Fruit fly (Drosophila melanogaster) whole organism, embryonic: ENCODE data around the gene fusl.
A peak's percentile ranks its signal among the peaks of the same experiment; 100 is the strongest.

Experiments used
- Awh ChIP-seq: fragments of 200-800 bp; sonication (Bioruptor generic); IDR thresholded peaks from 2 replicates; pipeline ENCODE4, ENCODE4 v1.3.6; 2022; ENCODE audit warnings: missing biosample characterization, missing genetic modification characterization
- B-H1 ChIP-seq: fragments of 200-800 bp; sonication (Bioruptor generic); IDR thresholded peaks from 3 replicates; pipeline ENCODE4 v1.3.6; 2022; ENCODE audit warnings: missing biosample characterization, missing genetic modification characterization
- BtbVII ChIP-seq: fragments of 200-800 bp; sonication (Bioruptor generic); optimal IDR thresholded peaks from 3 replicates; lab custom pipeline; 2017; ENCODE audit warnings: missing biosample characterization, mild to moderate bottlenecking, missing genetic modification characterization
- CG11456 ChIP-seq: fragments of 200-800 bp; sonication (Bioruptor generic); IDR thresholded peaks from 3 replicates; pipeline ENCODE4 v1.3.6; 2022; ENCODE audit warnings: missing biosample characterization, missing genetic modification characterization
- CG1233 ChIP-seq: fragments of 200-800 bp; sonication (Bioruptor generic); optimal IDR thresholded peaks from 4 replicates; lab custom pipeline; 2018; ENCODE audit warnings: missing biosample characterization, mild to moderate bottlenecking, missing genetic modification characterization
- CG12744 ChIP-seq: fragments of 200-800 bp; sonication (Bioruptor generic); optimal IDR thresholded peaks from 2 replicates; lab custom pipeline; 2016; ENCODE audit warnings: missing biosample characterization, missing genetic modification characterization
- CG14014 ChIP-seq: fragments of 200-800 bp; sonication (Bioruptor generic); IDR thresholded peaks from 2 replicates; pipeline ENCODE4 v1.3.6; 2022; ENCODE audit warnings: missing biosample characterization, missing genetic modification characterization
- CG14965 ChIP-seq: fragments of 200-800 bp; sonication (Bioruptor generic); optimal IDR thresholded peaks from 2 replicates; lab custom pipeline; 2016; ENCODE audit warnings: missing biosample characterization, missing genetic modification characterization, borderline replicate concordance
- CG15514 ChIP-seq: fragments of 200-800 bp; sonication (Bioruptor generic); optimal IDR thresholded peaks from 3 replicates; lab custom pipeline; 2017; ENCODE audit warnings: missing biosample characterization, missing genetic modification characterization, mild to moderate bottlenecking, moderate library complexity, missing genetic modification reagents
- CG1603 ChIP-seq: fragments of 200-800 bp; sonication (Bioruptor generic); optimal IDR thresholded peaks from 2 replicates; lab custom pipeline; 2019; ENCODE audit warnings: missing biosample characterization, mild to moderate bottlenecking, missing genetic modification characterization, moderate library complexity
- CG17802 ChIP-seq: fragments of 200-800 bp; sonication (Bioruptor generic); optimal IDR thresholded peaks from 2 replicates; lab custom pipeline; 2018; ENCODE audit warnings: missing biosample characterization, mild to moderate bottlenecking, missing genetic modification characterization, moderate library complexity
- CG2678 ChIP-seq: fragments of 200-800 bp; sonication (Bioruptor generic); optimal IDR thresholded peaks from 3 replicates; lab custom pipeline; 2019; ENCODE audit warnings: missing biosample characterization, mild to moderate bottlenecking, missing genetic modification characterization, moderate library complexity
- CG32772 ChIP-seq: fragments of 200-800 bp; sonication (Bioruptor generic); IDR thresholded peaks from 2 replicates; pipeline ENCODE4 v1.3.6; 2022; ENCODE audit warnings: missing biosample characterization, missing genetic modification characterization
- CG3281 ChIP-seq: fragments of 200-800 bp; sonication (Bioruptor generic); optimal IDR thresholded peaks from 3 replicates; lab custom pipeline; 2017; ENCODE audit warnings: missing biosample characterization, mild to moderate bottlenecking, missing genetic modification characterization
- CG3838 ChIP-seq: fragments of 200-800 bp; sonication (Bioruptor generic); optimal IDR thresholded peaks from 3 replicates; lab custom pipeline; 2016; ENCODE audit warnings: missing biosample characterization, missing genetic modification characterization
- CG4424 ChIP-seq: fragments of 200-800 bp; sonication (Bioruptor generic); optimal IDR thresholded peaks from 3 replicates; lab custom pipeline; 2016; ENCODE audit warnings: missing biosample characterization, missing genetic modification characterization
- CG6654 ChIP-seq: fragments of 200-800 bp; sonication (Bioruptor generic); optimal IDR thresholded peaks from 2 replicates; lab custom pipeline; 2017; ENCODE audit warnings: missing biosample characterization, mild to moderate bottlenecking, missing genetic modification characterization
- CG6683 ChIP-seq: fragments of 200-800 bp; sonication (Bioruptor generic); optimal IDR thresholded peaks from 2 replicates; lab custom pipeline; 2017; ENCODE audit warnings: missing biosample characterization, mild to moderate bottlenecking, missing genetic modification characterization, missing genetic modification reagents
- CG6689 ChIP-seq: fragments of 200-800 bp; sonication (Bioruptor generic); IDR thresholded peaks from 2 replicates; pipeline ENCODE4 v1.3.6; 2022; ENCODE audit warnings: missing biosample characterization, missing genetic modification characterization
- CG7963 ChIP-seq: fragments of 200-800 bp; sonication (Bioruptor generic); IDR thresholded peaks from 3 replicates; pipeline ENCODE4 v1.3.6; 2022; ENCODE audit warnings: missing biosample characterization, missing genetic modification characterization; ENCODE audit not compliant: partially characterized antibody
- CG9609 ChIP-seq: fragments of 200-800 bp; sonication (Bioruptor generic); optimal IDR thresholded peaks from 3 replicates; lab custom pipeline; 2016; ENCODE audit warnings: missing biosample characterization, missing genetic modification characterization
- D ChIP-seq, 2 experiments: fragments of 200-800 bp in 1 of 2; fragments of >200 bp in 1 of 2; sonication (Bioruptor generic) in 1 of 2; optimal IDR thresholded peaks; 2 replicates in 1 of 2; 3 replicates in 1 of 2; lab custom pipeline; 2017; ENCODE audit warnings: mild to moderate bottlenecking in 1 of 2, missing biosample characterization in 1 of 2, missing genetic modification characterization in 1 of 2, missing genetic modification reagents in 1 of 2
- Dfd ChIP-seq, 2 experiments: fragments of >200 bp; optimal IDR thresholded peaks; 2 replicates each; lab custom pipeline; 2017; ENCODE audit warnings: missing biosample characterization in 2 of 2, missing genetic modification characterization in 2 of 2
- Doc3 ChIP-seq: fragments of 200-800 bp; sonication (Bioruptor generic); IDR thresholded peaks from 3 replicates; pipeline ENCODE4 v1.3.6; 2022; ENCODE audit warnings: missing biosample characterization, missing genetic modification characterization; ENCODE audit not compliant: partially characterized antibody
- Dp ChIP-seq: fragments of 200-800 bp; sonication (Bioruptor generic); optimal IDR thresholded peaks from 2 replicates; lab custom pipeline; 2018; ENCODE audit warnings: missing biosample characterization, mild to moderate bottlenecking, missing genetic modification characterization, moderate library complexity
- Kr ChIP-seq: fragments of 200-800 bp; sonication (Bioruptor generic); optimal IDR thresholded peaks from 2 replicates; lab custom pipeline; 2017; ENCODE audit warnings: missing biosample characterization, mild to moderate bottlenecking, missing genetic modification characterization
- Opbp ChIP-seq: fragments of 200-800 bp; sonication (Bioruptor generic); IDR thresholded peaks from 3 replicates; pipeline ENCODE4 v1.3.6; 2022; ENCODE audit warnings: missing biosample characterization, missing genetic modification characterization; ENCODE audit not compliant: partially characterized antibody
- PHDP ChIP-seq: fragments of 200-800 bp; sonication (Bioruptor generic); optimal IDR thresholded peaks from 3 replicates; lab custom pipeline; 2018; ENCODE audit warnings: missing biosample characterization, mild to moderate bottlenecking, missing genetic modification characterization, moderate library complexity
- Sox102F ChIP-seq: fragments of 200-800 bp; sonication (Bioruptor generic); optimal IDR thresholded peaks from 2 replicates; lab custom pipeline; 2018; ENCODE audit warnings: missing biosample characterization, mild to moderate bottlenecking, missing genetic modification characterization, moderate library complexity
- ci ChIP-seq: fragments of 200-800 bp; sonication (Bioruptor generic); IDR thresholded peaks from 3 replicates; pipeline ENCODE4 v1.3.6; 2022; ENCODE audit warnings: missing biosample characterization, missing genetic modification characterization
- crc ChIP-seq: fragments of 200-800 bp; sonication (Bioruptor generic); optimal IDR thresholded peaks from 2 replicates; lab custom pipeline; 2016; ENCODE audit warnings: missing biosample characterization, missing genetic modification characterization
- dm ChIP-seq: fragments of 200-800 bp; sonication (Bioruptor generic); optimal IDR thresholded peaks from 3 replicates; lab custom pipeline; 2016; ENCODE audit warnings: missing biosample characterization, missing genetic modification characterization
- dmrt99B ChIP-seq: fragments of 200-800 bp; sonication (Bioruptor generic); optimal IDR thresholded peaks from 2 replicates; lab custom pipeline; 2018; ENCODE audit warnings: missing biosample characterization, mild to moderate bottlenecking, missing genetic modification characterization, moderate library complexity
- exex ChIP-seq: fragments of 200-800 bp; sonication (Bioruptor generic); optimal IDR thresholded peaks from 4 replicates; lab custom pipeline; 2018; ENCODE audit warnings: missing biosample characterization, mild to moderate bottlenecking, missing genetic modification characterization, moderate library complexity
- fd64A ChIP-seq: fragments of 200-800 bp; sonication (Bioruptor generic); optimal IDR thresholded peaks from 3 replicates; lab custom pipeline; 2018; ENCODE audit warnings: missing biosample characterization, mild to moderate bottlenecking, missing genetic modification characterization
- fru ChIP-seq: fragments of >200 bp; optimal IDR thresholded peaks from 2 replicates; lab custom pipeline; 2017
- gce ChIP-seq: fragments of 200-800 bp; sonication (Bioruptor generic); IDR thresholded peaks from 3 replicates; pipeline ENCODE4 v1.3.6; 2022; ENCODE audit warnings: missing biosample characterization, missing genetic modification characterization
- gro ChIP-seq: fragments of 200-800 bp; sonication (Bioruptor generic); optimal IDR thresholded peaks from 2 replicates; lab custom pipeline; 2016; ENCODE audit warnings: missing biosample characterization, missing genetic modification characterization
- her ChIP-seq: fragments of 200-800 bp; sonication (Bioruptor generic); optimal IDR thresholded peaks from 2 replicates; lab custom pipeline; 2016; ENCODE audit warnings: missing biosample characterization, missing genetic modification characterization
- jing ChIP-seq: fragments of 200-800 bp; sonication (Bioruptor generic); optimal IDR thresholded peaks from 2 replicates; lab custom pipeline; 2018; ENCODE audit warnings: missing biosample characterization, mild to moderate bottlenecking, missing genetic modification characterization
- knrl ChIP-seq: fragments of 200-800 bp; sonication (Bioruptor generic); IDR thresholded peaks from 3 replicates; pipeline ENCODE4 v1.3.6; 2022; ENCODE audit warnings: missing biosample characterization, missing genetic modification characterization; ENCODE audit not compliant: partially characterized antibody
- nau ChIP-seq: fragments of 200-800 bp; sonication (Bioruptor generic); optimal IDR thresholded peaks from 3 replicates; lab custom pipeline; 2017; ENCODE audit warnings: missing biosample characterization, mild to moderate bottlenecking, missing genetic modification characterization, missing genetic modification reagents
- onecut ChIP-seq: fragments of 200-800 bp; sonication (Bioruptor generic); IDR thresholded peaks from 2 replicates; pipeline ENCODE4 v1.3.6; 2022; ENCODE audit warnings: missing biosample characterization, missing genetic modification characterization
- pan ChIP-seq, 4 experiments: fragments of >200 bp in 3 of 4; fragments of 200-800 bp in 1 of 4; sonication (Bioruptor generic) in 1 of 4; optimal IDR thresholded peaks in 3 of 4; IDR thresholded peaks in 1 of 4; 2 replicates each; pipeline versions ENCODE4 v1.3.6 to Lab custom; 2017 to 2022; ENCODE audit warnings: missing biosample characterization in 2 of 4, missing genetic modification characterization in 2 of 4, mixed read lengths in 1 of 4
- slbo ChIP-seq: fragments of 200-800 bp; sonication (Bioruptor generic); IDR thresholded peaks from 2 replicates; pipeline ENCODE4 v1.3.6; 2022; ENCODE audit warnings: missing biosample characterization, missing genetic modification characterization
- sob ChIP-seq: fragments of 200-800 bp; sonication (Bioruptor generic); IDR thresholded peaks from 2 replicates; pipeline ENCODE4 v1.3.6; 2022; ENCODE audit warnings: missing biosample characterization, missing genetic modification characterization
- tll ChIP-seq, 2 experiments: fragments of 200-800 bp in 1 of 2; fragments of >200 bp in 1 of 2; sonication (Bioruptor generic) in 1 of 2; optimal IDR thresholded peaks; 2 replicates each; lab custom pipeline; 2017 to 2019; ENCODE audit warnings: missing biosample characterization in 2 of 2, missing genetic modification characterization in 2 of 2, mild to moderate bottlenecking in 1 of 2, moderate library complexity in 1 of 2
- trh ChIP-seq: fragments of 200-800 bp; sonication (Bioruptor generic); optimal IDR thresholded peaks from 2 replicates; lab custom pipeline; 2016; ENCODE audit warnings: missing biosample characterization, missing genetic modification characterization

fusl gene

dm6 chr2L:5300785-5301616, 36.9 kb downstream of the fusl start (continued):
- TF ChIP-seq CG6654 (GFP tag; lab: Kevin White, UChicago) (no peak), nau (no peak), Dfd (GFP tag; optimal IDR thresholded peaks at IDR 0.05; lab: Kevin White, UChicago) (no peak), CG1603 (tag; lab: Kevin White, UChicago) (no peak), CG11456 (0 out of 3 replicates have a peak, but pooled peaks have one; percentile 20), Opbp (no peak), Doc3 (GFP tag; lab: Robert Waterston, UW) (no peak), jing (no peak), sob (GFP tag; lab: Robert Waterston, UW) (0 out of 2 replicates have a peak, but pooled peaks have one; percentile 11), trh (no peak), CG3838 (no peak), CG6683 (GFP tag; lab: Kevin White, UChicago) (no peak), CG15514 (GFP tag; lab: Kevin White, UChicago) (no peak), her (no peak), CG9609 (GFP tag; lab: Kevin White, UChicago) (no peak), CG12744 (GFP tag; lab: Kevin White, UChicago) (no peak), CG6689 (GFP tag; lab: Robert Waterston, UW) (peak; percentile 56), Kr (GFP tag; lab: Kevin White, UChicago) (no peak), onecut (GFP tag; lab: Robert Waterston, UW) (no peak), CG17802 (tag; lab: Kevin White, UChicago) (no peak), D (optimal IDR thresholded peaks at IDR 0.05; lab: Kevin White, UChicago) (no peak), D (GFP tag; optimal IDR thresholded peaks at IDR 0.05; lab: Kevin White, UChicago) (no peak), fd64A (GFP tag; lab: Kevin White, UChicago) (no peak), gro (GFP tag; lab: Kevin White, UChicago) (no peak), CG14014 (GFP tag; lab: Robert Waterston, UW) (no peak), B-H1 (no peak), CG14965 (GFP tag; lab: Kevin White, UChicago) (no peak), CG3281 (GFP tag; lab: Kevin White, UChicago) (no peak), fru (lab: Kevin White, UChicago) (no peak), knrl (GFP tag; lab: Robert Waterston, UW) (no peak), tll (GFP tag; optimal IDR thresholded peaks at IDR 0.05; lab: Kevin White, UChicago) (no peak), Sox102F (GFP tag; lab: Kevin White, UChicago) (no peak), crc (no peak), ci (GFP tag; lab: Robert Waterston, UW) (peak; percentile 4; the same call in 1 of the 3 replicates), CG32772 (GFP tag; lab: Robert Waterston, UW) (0 out of 2 replicates have a peak, but pooled peaks have one; percentile 10), slbo (GFP tag; lab: Robert Waterston, UW) (0 out of 2 replicates have a peak, but pooled peaks have one; percentile 4), CG2678 (tag; lab: Kevin White, UChicago) (no peak), BtbVII (GFP tag; lab: Kevin White, UChicago) (no peak), CG4424 (GFP tag; lab: Kevin White, UChicago) (no peak), CG7963 (GFP tag; lab: Robert Waterston, UW) (no peak), CG1233 (GFP tag; lab: Kevin White, UChicago) (no peak), dm (GFP tag; lab: Kevin White, UChicago) (peak; percentile 35), dmrt99B (tag; lab: Kevin White, UChicago) (no peak), Dp (GFP tag; lab: Kevin White, UChicago) (no peak), pan (optimal IDR thresholded peaks at IDR 0.05; lab: Kevin White, UChicago) (no peak), pan (GFP tag; optimal IDR thresholded peaks at IDR 0.05 in 1 of 2, IDR thresholded peaks at IDR 0.05 in 1 of 2) (no peak), Awh (GFP tag; lab: Robert Waterston, UW) (no peak), exex (tag; lab: Kevin White, UChicago) (no peak), gce (GFP tag; lab: Robert Waterston, UW) (no peak), PHDP (tag; lab: Kevin White, UChicago) (no peak)
